Worm (Caenorhabditis elegans): Measurements from ENCODE around the gene R05G6.10.

DNA sequence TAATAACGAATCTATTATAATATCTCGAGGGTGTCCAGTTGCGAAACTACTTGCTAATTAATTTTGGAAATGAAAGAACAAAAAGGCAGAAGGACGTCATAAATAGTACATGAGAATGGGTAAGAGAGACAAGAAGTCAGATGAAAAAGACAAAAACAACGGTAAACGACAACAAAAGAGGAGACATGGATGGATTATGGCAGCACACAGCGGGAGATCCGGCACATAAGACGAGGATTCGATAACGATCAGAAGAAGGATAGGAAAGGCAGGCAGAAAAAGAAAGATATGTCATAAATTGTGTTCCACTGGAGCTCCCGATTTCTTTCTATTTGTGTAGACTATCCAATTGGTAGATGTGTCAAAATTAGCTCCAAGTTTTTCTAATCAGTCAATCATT is 20.7 kb downstream of the R05G6.10 start:
- TF ChIP-seq zag-1 (tag; optimal IDR thresholded peaks at IDR 0.05) (no peak), R02D3.7 (tag; optimal IDR thresholded peaks at IDR 0.05) (no peak)
